Fruit fly (Drosophila melanogaster) whole organism, prepupa: ENCODE results near the gene CG43345.

Experiments
- CG11294 ChIP-seq: fragments of 200-800 bp; sonication (Bioruptor generic); IDR thresholded peaks from 2 replicates; pipeline ENCODE4 v1.3.6; 2022; ENCODE audit warnings: missing biosample characterization, missing genetic modification characterization
- CG6163 ChIP-seq: fragments of 200-800 bp; sonication (Bioruptor generic); IDR thresholded peaks from 3 replicates; pipeline ENCODE4 v1.3.6; 2022; ENCODE audit warnings: missing biosample characterization, missing genetic modification characterization
- Gug ChIP-seq: fragments of 200-800 bp; sonication (Bioruptor generic); IDR thresholded peaks from 2 replicates; pipeline ENCODE4 v1.3.6; 2022; ENCODE audit warnings: missing biosample characterization, missing genetic modification characterization
- Met ChIP-seq: fragments of 200-800 bp; sonication (Bioruptor generic); optimal IDR thresholded peaks from 3 replicates; lab custom pipeline; 2016; ENCODE audit warnings: missing biosample characterization, missing genetic modification characterization
- fkh ChIP-seq: fragments of 200-800 bp; sonication (Bioruptor generic); optimal IDR thresholded peaks from 3 replicates; lab custom pipeline; 2017; ENCODE audit warnings: missing biosample characterization, mild to moderate bottlenecking, missing genetic modification characterization, moderate library complexity
- lz ChIP-seq: fragments of 200-800 bp; sonication (Bioruptor generic); optimal IDR thresholded peaks from 3 replicates; lab custom pipeline; 2016; ENCODE audit warnings: missing biosample characterization, missing genetic modification characterization

DNA sequence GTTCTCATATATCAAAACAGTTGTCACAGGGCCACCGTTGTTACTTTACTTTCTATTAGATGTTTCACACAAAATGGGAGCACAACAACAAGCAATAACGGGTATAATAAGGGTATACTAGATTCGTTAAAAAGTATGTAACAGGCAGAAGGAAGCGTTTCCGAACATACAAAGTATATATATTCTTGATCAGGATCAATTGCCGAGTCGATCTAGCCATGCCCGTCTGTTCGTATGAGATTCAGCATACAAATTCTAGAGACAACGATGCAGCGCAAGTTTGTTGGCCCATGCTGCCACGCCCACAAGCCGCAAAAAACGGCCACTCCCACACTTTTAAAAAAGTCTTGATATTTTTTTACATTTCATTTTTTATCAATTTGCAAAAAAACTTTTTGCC lies 31.9 kb upstream of the CG43345 start, which contains the start of gene CG31624:
- TF ChIP-seq fkh (GFP tag; lab: Kevin White, UChicago) (no peak), Met (GFP tag; lab: Kevin White, UChicago) (no peak), CG6163 (GFP tag; lab: Robert Waterston, UW) (no peak), Gug (GFP tag; lab: Robert Waterston, UW) (no peak), CG11294 (GFP tag; lab: Robert Waterston, UW) (no peak), lz (GFP tag; lab: Kevin White, UChicago) (no peak)
